Fruit fly (Drosophila melanogaster) whole organism, prepupa: ENCODE data around the gene ntc.

ENCODE experiments used
- Blimp-1 ChIP-seq: fragments of 200-800 bp; sonication (Bioruptor generic); optimal IDR thresholded peaks from 3 replicates; lab custom pipeline; 2017; ENCODE audit warnings: missing biosample characterization, missing genetic modification characterization, mild to moderate bottlenecking, moderate library complexity, missing genetic modification reagents
- CG10631 ChIP-seq: fragments of 200-800 bp; sonication (Bioruptor generic); optimal IDR thresholded peaks from 2 replicates; lab custom pipeline; 2016; ENCODE audit warnings: missing biosample characterization, missing genetic modification characterization
- CG11294 ChIP-seq: fragments of 200-800 bp; sonication (Bioruptor generic); IDR thresholded peaks from 2 replicates; pipeline ENCODE4 v1.3.6; 2022; ENCODE audit warnings: missing biosample characterization, missing genetic modification characterization
- CG11762 ChIP-seq: fragments of 200-800 bp; sonication (Bioruptor generic); optimal IDR thresholded peaks from 3 replicates; lab custom pipeline; 2016; ENCODE audit warnings: missing biosample characterization, missing genetic modification characterization; ENCODE audit not compliant: insufficient read depth
- CG11902 ChIP-seq: fragments of 200-800 bp; sonication (Bioruptor generic); optimal IDR thresholded peaks from 3 replicates; lab custom pipeline; 2016; ENCODE audit warnings: missing biosample characterization, missing genetic modification characterization
- CG15336 ChIP-seq: fragments of 200-800 bp; sonication (Bioruptor generic); IDR thresholded peaks from 2 replicates; pipeline ENCODE4 v1.3.6; 2022; ENCODE audit warnings: missing biosample characterization, missing genetic modification characterization
- CG31627 ChIP-seq: fragments of 200-800 bp; sonication (Bioruptor generic); optimal IDR thresholded peaks from 3 replicates; lab custom pipeline; 2016; ENCODE audit warnings: missing biosample characterization, missing genetic modification characterization
- CG32006 ChIP-seq: fragments of 200-800 bp; sonication (Bioruptor generic); optimal IDR thresholded peaks from 3 replicates; lab custom pipeline; 2017; ENCODE audit warnings: missing biosample characterization, mild to moderate bottlenecking, missing genetic modification characterization
- CG34406 ChIP-seq: fragments of 200-800 bp; sonication (Bioruptor generic); optimal IDR thresholded peaks from 3 replicates; lab custom pipeline; 2016; ENCODE audit warnings: missing biosample characterization, missing genetic modification characterization
- CG6163 ChIP-seq: fragments of 200-800 bp; sonication (Bioruptor generic); IDR thresholded peaks from 3 replicates; pipeline ENCODE4 v1.3.6; 2022; ENCODE audit warnings: missing biosample characterization, missing genetic modification characterization
- CG6276 ChIP-seq: fragments of 200-800 bp; sonication (Bioruptor generic); optimal IDR thresholded peaks from 2 replicates; lab custom pipeline; 2017; ENCODE audit warnings: missing biosample characterization, mild to moderate bottlenecking, missing genetic modification characterization
- CG6808 ChIP-seq: fragments of 200-800 bp; sonication (Bioruptor generic); optimal IDR thresholded peaks from 3 replicates; lab custom pipeline; 2017; ENCODE audit warnings: missing biosample characterization, missing genetic modification characterization, mild to moderate bottlenecking, moderate library complexity, missing genetic modification reagents
- CG7368 ChIP-seq: fragments of 200-800 bp; sonication (Bioruptor generic); optimal IDR thresholded peaks from 3 replicates; lab custom pipeline; 2016; ENCODE audit warnings: missing biosample characterization, missing genetic modification characterization
- CG8119 ChIP-seq: fragments of 200-800 bp; sonication (Bioruptor generic); IDR thresholded peaks from 3 replicates; pipeline ENCODE4 v1.3.6; 2022; ENCODE audit warnings: missing biosample characterization, missing genetic modification characterization
- CG8319 ChIP-seq: fragments of 200-800 bp; sonication (Bioruptor generic); optimal IDR thresholded peaks from 3 replicates; lab custom pipeline; 2016; ENCODE audit warnings: missing biosample characterization, missing genetic modification characterization
- CG8632 ChIP-seq: fragments of 200-800 bp; sonication (Bioruptor generic); optimal IDR thresholded peaks from 3 replicates; lab custom pipeline; 2016; ENCODE audit warnings: missing biosample characterization, missing genetic modification characterization
- CG9139 ChIP-seq: fragments of 200-800 bp; sonication (Bioruptor generic); optimal IDR thresholded peaks from 3 replicates; lab custom pipeline; 2017; ENCODE audit warnings: missing biosample characterization, mild to moderate bottlenecking, missing genetic modification characterization
- Eip78C ChIP-seq: fragments of 200-800 bp; sonication (Bioruptor generic); peaks from one replicate; lab custom pipeline; 2016; ENCODE audit warnings: missing biosample characterization, missing genetic modification characterization
- Eip93F ChIP-seq: fragments of 200-800 bp; sonication (Bioruptor generic); optimal IDR thresholded peaks from 2 replicates; lab custom pipeline; 2016; ENCODE audit warnings: missing biosample characterization, mild to moderate bottlenecking, missing genetic modification characterization
- Ets96B ChIP-seq: fragments of 200-800 bp; optimal IDR thresholded peaks from 2 replicates; lab custom pipeline; 2019; ENCODE audit warnings: missing biosample characterization, mild to moderate bottlenecking, missing genetic modification characterization, moderate library complexity
- Hr39 ChIP-seq: fragments of 200-800 bp; sonication (Bioruptor generic); optimal IDR thresholded peaks from 2 replicates; lab custom pipeline; 2016; ENCODE audit warnings: missing biosample characterization, missing genetic modification characterization
- Hr4 ChIP-seq: fragments of 200-800 bp; sonication (Bioruptor generic); optimal IDR thresholded peaks from 3 replicates; lab custom pipeline; 2016; ENCODE audit warnings: missing biosample characterization, missing genetic modification characterization
- Met ChIP-seq: fragments of 200-800 bp; sonication (Bioruptor generic); optimal IDR thresholded peaks from 3 replicates; lab custom pipeline; 2016; ENCODE audit warnings: missing biosample characterization, missing genetic modification characterization
- OdsH ChIP-seq: fragments of 200-800 bp; sonication (Bioruptor generic); optimal IDR thresholded peaks from 3 replicates; lab custom pipeline; 2016; ENCODE audit warnings: missing biosample characterization, missing genetic modification characterization
- Smox ChIP-seq: fragments of 200-800 bp; sonication (Bioruptor generic); optimal IDR thresholded peaks from 3 replicates; lab custom pipeline; 2016; ENCODE audit warnings: missing biosample characterization, missing genetic modification characterization
- Sox102F ChIP-seq: fragments of 200-800 bp; sonication (Bioruptor generic); optimal IDR thresholded peaks from 2 replicates; lab custom pipeline; 2016; ENCODE audit warnings: missing biosample characterization, mild to moderate bottlenecking, missing genetic modification characterization
- Sox14 ChIP-seq: fragments of 200-800 bp; sonication (Bioruptor generic); optimal IDR thresholded peaks from 3 replicates; lab custom pipeline; 2016; ENCODE audit warnings: missing biosample characterization, missing genetic modification characterization
- Sox15 ChIP-seq: fragments of 200-800 bp; sonication (Bioruptor generic); optimal IDR thresholded peaks from 3 replicates; lab custom pipeline; 2016; ENCODE audit warnings: missing biosample characterization, missing genetic modification characterization
- achi ChIP-seq: fragments of 200-800 bp; sonication (Bioruptor generic); optimal IDR thresholded peaks from 3 replicates; lab custom pipeline; 2016; ENCODE audit warnings: missing biosample characterization, missing genetic modification characterization
- acj6 ChIP-seq: fragments of 200-800 bp; sonication (Bioruptor generic); optimal IDR thresholded peaks from 3 replicates; lab custom pipeline; 2016; ENCODE audit warnings: missing biosample characterization, missing genetic modification characterization
- dsx ChIP-seq: fragments of 200-800 bp; optimal IDR thresholded peaks from 3 replicates; lab custom pipeline; 2019; ENCODE audit warnings: missing biosample characterization, mild to moderate bottlenecking, missing genetic modification characterization, moderate library complexity; ENCODE audit not compliant: poor library complexity, severe bottlenecking
- eg ChIP-seq: fragments of 200-800 bp; sonication (Bioruptor generic); IDR thresholded peaks from 3 replicates; pipeline ENCODE4 v1.3.6; 2022; ENCODE audit warnings: missing biosample characterization, missing genetic modification characterization
- esn ChIP-seq: fragments of 200-800 bp; sonication (Bioruptor generic); optimal IDR thresholded peaks from 2 replicates; lab custom pipeline; 2016; ENCODE audit warnings: missing biosample characterization, mild to moderate bottlenecking, missing genetic modification characterization, moderate library complexity
- fd59A ChIP-seq: fragments of 200-800 bp; sonication (Bioruptor generic); optimal IDR thresholded peaks from 2 replicates; lab custom pipeline; 2017; ENCODE audit warnings: missing biosample characterization, mild to moderate bottlenecking, missing genetic modification characterization, missing genetic modification reagents
- fd85E ChIP-seq: fragments of 200-800 bp; sonication (Bioruptor generic); optimal IDR thresholded peaks from 3 replicates; lab custom pipeline; 2016; ENCODE audit warnings: missing biosample characterization, missing genetic modification characterization
- fkh ChIP-seq: fragments of 200-800 bp; sonication (Bioruptor generic); optimal IDR thresholded peaks from 3 replicates; lab custom pipeline; 2017; ENCODE audit warnings: missing biosample characterization, mild to moderate bottlenecking, missing genetic modification characterization, moderate library complexity
- lz ChIP-seq: fragments of 200-800 bp; sonication (Bioruptor generic); optimal IDR thresholded peaks from 3 replicates; lab custom pipeline; 2016; ENCODE audit warnings: missing biosample characterization, missing genetic modification characterization
- net ChIP-seq: fragments of 200-800 bp; sonication (Bioruptor generic); optimal IDR thresholded peaks from 3 replicates; lab custom pipeline; 2016; ENCODE audit warnings: missing biosample characterization, missing genetic modification characterization
- pdm3 ChIP-seq: fragments of 200-800 bp; sonication (Bioruptor generic); optimal IDR thresholded peaks from 3 replicates; lab custom pipeline; 2016; ENCODE audit warnings: missing biosample characterization, missing genetic modification characterization
- spab ChIP-seq: fragments of 200-800 bp; sonication (Bioruptor generic); optimal IDR thresholded peaks from 2 replicates; lab custom pipeline; 2017; ENCODE audit warnings: missing biosample characterization, mild to moderate bottlenecking, missing genetic modification characterization, missing genetic modification reagents
- ss ChIP-seq, 2 experiments: fragments of 200-800 bp; sonication (Bioruptor generic); optimal IDR thresholded peaks; 2 replicates in 1 of 2; 3 replicates in 1 of 2; lab custom pipeline; 2017 to 2018; ENCODE audit warnings: mild to moderate bottlenecking in 2 of 2, missing biosample characterization in 2 of 2, missing genetic modification characterization in 2 of 2, moderate library complexity in 1 of 2
- svp ChIP-seq: fragments of 200-800 bp; sonication (Bioruptor generic); peaks from one replicate; lab custom pipeline; 2016; ENCODE audit warnings: missing biosample characterization, missing genetic modification characterization
- vri ChIP-seq: fragments of 200-800 bp; sonication (Bioruptor generic); optimal IDR thresholded peaks from 3 replicates; lab custom pipeline; 2016; ENCODE audit warnings: missing biosample characterization, mild to moderate bottlenecking, missing genetic modification characterization

Gene ntc

dm6 chr3L:3778463-3778862 lies 27.8 kb downstream of the ntc start (continued):
- peak; percentile 19 for TF ChIP-seq achi (GFP tag; lab: Kevin White, UChicago)
- peak; percentile 64 for TF ChIP-seq svp
- TF ChIP-seq, all 60 proteins: peak for 23

- TF ChIP-seq dsx (GFP tag; lab: Kevin White, UChicago): no peak
- TF ChIP-seq CG6276 (GFP tag; lab: Kevin White, UChicago): no peak
- peak; percentile 92 for TF ChIP-seq vri (GFP tag; lab: Kevin White, UChicago)
- TF ChIP-seq Ets96B (tag; lab: Kevin White, UChicago): no peak
Measured at dm6 chr3L:3776559-3777097, 29.6 kb downstream of the ntc start.

dm6 chr3L:3773317-3773716 lies 32.9 kb downstream of the ntc start:
- no peak for TF ChIP-seq fkh (GFP tag; lab: Kevin White, UChicago)
- TF ChIP-seq CG11902 (GFP tag; lab: Kevin White, UChicago): no peak
- TF ChIP-seq CG7368 (GFP tag; lab: Kevin White, UChicago): no peak
- TF ChIP-seq OdsH (GFP tag; lab: Kevin White, UChicago): no peak
- TF ChIP-seq Sox14: no peak
- TF ChIP-seq Sox15 (GFP tag; lab: Kevin White, UChicago): no peak
- no peak for TF ChIP-seq spab
- no peak for TF ChIP-seq CG8319 (GFP tag; lab: Kevin White, UChicago)
- TF ChIP-seq CG8119 (GFP tag; lab: Robert Waterston, UW): no peak

dm6 chr3L:3772284-3772987 lies 33.8 kb downstream of the ntc start:
- TF ChIP-seq Smox (GFP tag; lab: Kevin White, UChicago): peak; percentile 19
- TF ChIP-seq CG32006 (GFP tag; lab: Kevin White, UChicago): peak; percentile 64
- peak; percentile 78 for TF ChIP-seq CG8119 (GFP tag; lab: Robert Waterston, UW)
- TF ChIP-seq Eip78C (GFP tag; lab: Kevin White, UChicago): peak; percentile 82
- no peak for TF ChIP-seq CG9139 (GFP tag; lab: Kevin White, UChicago)
- TF ChIP-seq Blimp-1 (GFP tag; lab: Kevin White, UChicago): no peak
- no peak for TF ChIP-seq CG34406
- TF ChIP-seq CG11762: no peak
- TF ChIP-seq CG11294 (GFP tag; lab: Robert Waterston, UW): peak; percentile 36
- TF ChIP-seq CG8632: peak; percentile 16
- TF ChIP-seq CG6808 (GFP tag; lab: Kevin White, UChicago): no peak
- TF ChIP-seq eg (GFP tag; lab: Robert Waterston, UW): peak; percentile 74; the same call in 2 of the 3 replicates
- TF ChIP-seq fd59A (GFP tag; lab: Kevin White, UChicago): no peak
- peak; percentile 43 for TF ChIP-seq CG31627
- peak; percentile 57 for TF ChIP-seq fkh (GFP tag; lab: Kevin White, UChicago)
- TF ChIP-seq svp: peak; percentile 59
- peak; percentile 41 for TF ChIP-seq OdsH (GFP tag; lab: Kevin White, UChicago)
- TF ChIP-seq net (GFP tag; lab: Kevin White, UChicago): peak; percentile 26
- peak; percentile 37 for TF ChIP-seq achi (GFP tag; lab: Kevin White, UChicago)
- peak; percentile 84 for TF ChIP-seq Hr4 (GFP tag; lab: Kevin White, UChicago)
- TF ChIP-seq acj6 (GFP tag; lab: Kevin White, UChicago): peak; percentile 39
- TF ChIP-seq CG6163 (GFP tag; lab: Robert Waterston, UW): peak; percentile 66
- no peak for TF ChIP-seq Eip93F
- peak; percentile 48 for TF ChIP-seq Met (GFP tag; lab: Kevin White, UChicago)
- TF ChIP-seq Sox102F: peak; percentile 50
- no peak for TF ChIP-seq spab
- TF ChIP-seq CG15336 (GFP tag; lab: Robert Waterston, UW): peak; percentile 79
- TF ChIP-seq lz (GFP tag; lab: Kevin White, UChicago): peak; percentile 27
- no peak for TF ChIP-seq ss (GFP tag; optimal IDR thresholded peaks at IDR 0.05; lab: Kevin White, UChicago)
- peak; percentile 61 for TF ChIP-seq pdm3 (GFP tag; lab: Kevin White, UChicago)
- peak; percentile 46 for TF ChIP-seq esn (GFP tag; lab: Kevin White, UChicago)
- peak; percentile 33 for TF ChIP-seq Hr39 (GFP tag; lab: Kevin White, UChicago)
- no peak for TF ChIP-seq CG10631 (GFP tag; lab: Kevin White, UChicago)
- TF ChIP-seq vri (GFP tag; lab: Kevin White, UChicago): peak; percentile 3
- no peak for TF ChIP-seq fd85E
